Worm (Caenorhabditis elegans): Measurements from ENCODE around the gene C05D11.8.

C05D11.8 gene

ce11 chrIII:6462610-6463009 is 35.5 kb upstream of the C05D11.8 start, which contains the start of gene T26A5.8 (continued):
- TF ChIP-seq let-607 (tag; optimal IDR thresholded peaks at IDR 0.05) (peak in 1 of 2 experiments; percentile 24), madf-3 (GFP tag; IDR thresholded peaks at IDR 0.05) (peak; percentile 74; the same call in 1 of the 2 replicates), nhr-80 (tag; optimal IDR thresholded peaks at IDR 0.05) (no peak), bed-2 (GFP tag; IDR thresholded peaks at IDR 0.05) (no peak), C17E4.6 (GFP tag; IDR thresholded peaks at IDR 0.05) (no peak), snpc-4 (GFP tag; optimal IDR thresholded peaks at IDR 0.05) (no peak), snpc-4 (tag; optimal IDR thresholded peaks at IDR 0.05) (peak in 2 of 4 experiments; percentile 10 to 19), xnd-1 (tag; optimal IDR thresholded peaks at IDR 0.05) (no peak), hrde-1 (tag; optimal IDR thresholded peaks at IDR 0.05; ENCODE audit: borderline replicate concordance) (peak; percentile 82), Y53G8AR.9 (GFP tag; conservative IDR thresholded peaks at IDR 0.05) (peak; percentile 77), tlf-1 (GFP tag; optimal IDR thresholded peaks at IDR 0.05) (peak; percentile 11), him-1 (tag; optimal IDR thresholded peaks at IDR 0.05) (no peak), akir-1 (GFP tag; optimal IDR thresholded peaks at IDR 0.05) (no peak), F10E7.11 (tag; optimal IDR thresholded peaks at IDR 0.05) (peak; percentile 68), snpc-1.1 (tag; optimal IDR thresholded peaks at IDR 0.05; ENCODE audit: insufficient read depth) (no peak), die-1 (tag; optimal IDR thresholded peaks at IDR 0.05) (peak; percentile 51), aptf-2 (GFP tag; conservative IDR thresholded peaks at IDR 0.05) (no peak), cebp-1 (GFP tag; IDR thresholded peaks at IDR 0.05) (no peak), cebp-1 (tag; optimal IDR thresholded peaks at IDR 0.05) (peak; percentile 26), nfya-1 (tag; optimal IDR thresholded peaks at IDR 0.05; ENCODE audit: borderline replicate concordance, insufficient read depth) (no peak), F55B11.4 (tag; optimal IDR thresholded peaks at IDR 0.05; ENCODE audit: borderline replicate concordance, insufficient read depth) (no peak), Y95B8A.8 (GFP tag; IDR thresholded peaks at IDR 0.05) (0 out of 2 replicates have a peak, but pooled peaks have one; percentile 12), athp-1 (tag; optimal IDR thresholded peaks at IDR 0.05) (peak; percentile 75), attf-3 (GFP tag; conservative IDR thresholded peaks at IDR 0.05) (no peak), efl-1 (GFP tag; optimal IDR thresholded peaks at IDR 0.05) (no peak), F33H1.4 (GFP tag; IDR thresholded peaks at IDR 0.05) (no peak), rec-8 (tag; optimal IDR thresholded peaks at IDR 0.05) (no peak), hmg-1.2 (GFP tag; IDR thresholded peaks at IDR 0.05) (no peak), hlh-12 (tag; optimal IDR thresholded peaks at IDR 0.05) (no peak), ceh-79 (tag; optimal IDR thresholded peaks at IDR 0.05) (no peak), let-526 (GFP tag; IDR thresholded peaks at IDR 0.05) (no peak), egrh-3 (GFP tag; IDR thresholded peaks at IDR 0.05) (no peak), rcor-1 (GFP tag; IDR thresholded peaks at IDR 0.05) (no peak), snpc-1.3 (tag; optimal IDR thresholded peaks at IDR 0.05; ENCODE audit: insufficient read depth) (peak; percentile 41), zim-3 (tag; optimal IDR thresholded peaks at IDR 0.05) (peak; percentile 50), nfya-2 (GFP tag; IDR thresholded peaks at IDR 0.05) (no peak), Y79H2A.3 (GFP tag; conservative IDR thresholded peaks at IDR 0.05) (0 out of 2 replicates have a peak, but pooled peaks have one; percentile 45), ceh-100 (GFP tag; IDR thresholded peaks at IDR 0.05) (peak; percentile 41; the same call in 1 of the 2 replicates), ama-1 (optimal IDR thresholded peaks at IDR 0.05) (peak; percentile 10), ama-1 (GFP tag; optimal IDR thresholded peaks at IDR 0.05) (peak in 1 of 2 experiments; percentile 33), Y56A3A.18 (GFP tag; IDR thresholded peaks at IDR 0.05) (peak; percentile 36; the same call in 1 of the 2 replicates), ceh-27 (GFP tag; optimal IDR thresholded peaks at IDR 0.05) (no peak), ZK185.1 (tag; optimal IDR thresholded peaks at IDR 0.05; ENCODE audit: poor library complexity, severe bottlenecking) (peak; percentile 1), egl-44 (GFP tag; IDR thresholded peaks at IDR 0.05) (no peak), F49E8.2 (tag; optimal IDR thresholded peaks at IDR 0.05; ENCODE audit: insufficient read depth) (peak; percentile 51), ztf-26 (tag; optimal IDR thresholded peaks at IDR 0.05) (peak; percentile 13), rpc-1 (optimal IDR thresholded peaks at IDR 0.05) (no peak), rpc-1 (tag; optimal IDR thresholded peaks at IDR 0.05) (no peak)
